Worm (Caenorhabditis elegans): Measurements from ENCODE around the gene hda-1.

hda-1 gene

ce11 chrV:14525089-14525488 is at the start of gene hda-1:
hda-1 (plus strand) TSS chrV:14525389.
- TF ChIP-seq snpc-4 (tag; optimal IDR thresholded peaks at IDR 0.05) (no peak), sem-2 (GFP tag; optimal IDR thresholded peaks at IDR 0.05) (no peak), nhr-76 (tag; optimal IDR thresholded peaks at IDR 0.05) (no peak), nhr-237 (tag; optimal IDR thresholded peaks at IDR 0.05) (no peak), lsy-2 (tag; optimal IDR thresholded peaks at IDR 0.05) (no peak), ceh-43 (GFP tag; optimal IDR thresholded peaks at IDR 0.05) (no peak), unc-39 (tag; optimal IDR thresholded peaks at IDR 0.05) (no peak), ces-1 (GFP tag; optimal IDR thresholded peaks at IDR 0.05) (no peak), lin-32 (GFP tag; optimal IDR thresholded peaks at IDR 0.05) (no peak), pha-4 (tag; optimal IDR thresholded peaks at IDR 0.05) (no peak), mep-1 (tag; optimal IDR thresholded peaks at IDR 0.05) (no peak), tbx-8 (GFP tag; optimal IDR thresholded peaks at IDR 0.05) (no peak), blmp-1 (tag; optimal IDR thresholded peaks at IDR 0.05) (no peak), elt-3 (tag; optimal IDR thresholded peaks at IDR 0.05) (no peak), ham-2 (GFP tag; optimal IDR thresholded peaks at IDR 0.05) (no peak)

- TF ChIP-seq hlh-1 (tag; optimal IDR thresholded peaks at IDR 0.05) (no peak), elt-3 (tag; optimal IDR thresholded peaks at IDR 0.05) (no peak), nhr-237 (tag; optimal IDR thresholded peaks at IDR 0.05) (no peak), M03D4.4 (tag; optimal IDR thresholded peaks at IDR 0.05) (no peak), flh-1 (GFP tag; optimal IDR thresholded peaks at IDR 0.05) (no peak), cnd-1 (tag; optimal IDR thresholded peaks at IDR 0.05) (no peak), ham-2 (GFP tag; optimal IDR thresholded peaks at IDR 0.05) (no peak)
Observed at ce11 chrV:14476680-14477079, 48.5 kb upstream of the hda-1 start, which contains the start of gene clec-54. clec-54 (plus strand) TSS chrV:14476903.

- TF ChIP-seq ztf-11 (tag; optimal IDR thresholded peaks at IDR 0.05): no peak
- no peak for TF ChIP-seq flh-1 (GFP tag; optimal IDR thresholded peaks at IDR 0.05)
- TF ChIP-seq M03D4.4 (tag; optimal IDR thresholded peaks at IDR 0.05): no peak
- TF ChIP-seq tbx-8 (GFP tag; optimal IDR thresholded peaks at IDR 0.05): no peak
- TF ChIP-seq unc-120 (tag; optimal IDR thresholded peaks at IDR 0.05; ENCODE audit: poor library complexity, severe bottlenecking): no peak
- no peak for TF ChIP-seq elt-1 (tag; optimal IDR thresholded peaks at IDR 0.05; ENCODE audit: borderline replicate concordance, insufficient read depth)
- no peak for TF ChIP-seq ceh-39 (tag; optimal IDR thresholded peaks at IDR 0.05)
- TF ChIP-seq ceh-83 (GFP tag; optimal IDR thresholded peaks at IDR 0.05): no peak
- TF ChIP-seq ceh-43 (GFP tag; optimal IDR thresholded peaks at IDR 0.05): no peak
- no peak for TF ChIP-seq zip-8 (tag; optimal IDR thresholded peaks at IDR 0.05)
- TF ChIP-seq mls-2 (tag; optimal IDR thresholded peaks at IDR 0.05): no peak
- TF ChIP-seq nhr-76 (tag; optimal IDR thresholded peaks at IDR 0.05): no peak
- no peak for TF ChIP-seq nhr-28 (tag; optimal IDR thresholded peaks at IDR 0.05)
- no peak for TF ChIP-seq hlh-1 (tag; optimal IDR thresholded peaks at IDR 0.05)
- TF ChIP-seq unc-39 (tag; optimal IDR thresholded peaks at IDR 0.05): no peak
- no peak for TF ChIP-seq lin-13 (tag; optimal IDR thresholded peaks at IDR 0.05)
- TF ChIP-seq lin-32 (GFP tag; optimal IDR thresholded peaks at IDR 0.05): no peak
Observed at ce11 chrV:14478979-14479378, 46.2 kb upstream of the hda-1 start, which contains the start of gene clec-55. clec-55 (plus strand) TSS chrV:14479279.

ce11 chrV:14480533-14480932 is 44.7 kb upstream of the hda-1 start:
- no peak for TF ChIP-seq ztf-11 (tag; optimal IDR thresholded peaks at IDR 0.05)
- no peak for TF ChIP-seq nhr-76 (tag; optimal IDR thresholded peaks at IDR 0.05)
- no peak for TF ChIP-seq elt-1 (tag; optimal IDR thresholded peaks at IDR 0.05; ENCODE audit: borderline replicate concordance, insufficient read depth)
- TF ChIP-seq zip-8 (tag; optimal IDR thresholded peaks at IDR 0.05): no peak
- TF ChIP-seq sptf-1 (tag; optimal IDR thresholded peaks at IDR 0.05): no peak
- TF ChIP-seq nhr-2 (tag; optimal IDR thresholded peaks at IDR 0.05): no peak
- TF ChIP-seq unc-120 (tag; optimal IDR thresholded peaks at IDR 0.05; ENCODE audit: poor library complexity, severe bottlenecking): no peak
- no peak for TF ChIP-seq hlh-1 (tag; optimal IDR thresholded peaks at IDR 0.05)
- no peak for TF ChIP-seq tbx-8 (GFP tag; optimal IDR thresholded peaks at IDR 0.05)
- TF ChIP-seq M03D4.4 (tag; optimal IDR thresholded peaks at IDR 0.05): no peak
- TF ChIP-seq sem-2 (GFP tag; optimal IDR thresholded peaks at IDR 0.05): no peak
- no peak for TF ChIP-seq elt-3 (tag; optimal IDR thresholded peaks at IDR 0.05)
- no peak for TF ChIP-seq nhr-28 (tag; optimal IDR thresholded peaks at IDR 0.05)
- no peak for TF ChIP-seq unc-62 (GFP tag; optimal IDR thresholded peaks at IDR 0.05)
- no peak for TF ChIP-seq mep-1 (tag; optimal IDR thresholded peaks at IDR 0.05)
- TF ChIP-seq drap-1 (GFP tag; optimal IDR thresholded peaks at IDR 0.05): no peak

- TF ChIP-seq nhr-28 (tag; optimal IDR thresholded peaks at IDR 0.05) (no peak), elt-3 (tag; optimal IDR thresholded peaks at IDR 0.05) (no peak)
Observed at ce11 chrV:14481401-14481800, 43.8 kb upstream of the hda-1 start, which contains the start of gene R02D5.7. R02D5.7 (minus strand) TSS chrV:14481501.
